Worm (Caenorhabditis elegans): Measurements from ENCODE around the gene C04A11.2.
A peak's percentile ranks its signal among the peaks of the same experiment; 100 is the strongest.

Gene C04A11.2

DNA sequence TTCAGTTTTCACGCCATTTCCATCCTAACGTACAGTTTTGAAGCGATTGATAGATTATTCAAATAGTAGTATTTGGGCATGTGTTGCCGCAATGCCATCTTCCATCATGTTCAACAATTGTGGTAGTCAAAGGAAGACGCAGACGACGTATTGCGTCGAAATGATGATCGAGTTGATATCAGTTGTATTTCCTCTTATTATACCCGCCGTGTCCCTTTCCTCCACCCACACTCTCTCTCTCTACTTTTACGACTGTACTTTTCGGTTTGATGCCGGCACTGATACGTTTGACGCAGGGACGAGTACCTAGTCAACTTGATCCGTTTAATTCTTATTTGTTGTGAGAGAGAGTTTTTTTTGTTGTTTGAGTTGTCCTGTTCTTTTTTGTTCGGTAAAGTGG lies 4.0 kb upstream of the C04A11.2 start:
- peak; percentile 37; the same call in 1 of the 2 replicates for TF ChIP-seq dox-1 (GFP tag; IDR thresholded peaks at IDR 0.05)
- TF ChIP-seq unc-62 (GFP tag; optimal IDR thresholded peaks at IDR 0.05), result no peak
- peak; percentile 11 for TF ChIP-seq tbp1 (GFP tag; optimal IDR thresholded peaks at IDR 0.05)
- no peak for TF ChIP-seq D2030.7 (GFP tag; IDR thresholded peaks at IDR 0.05)
- peak; percentile 83 for TF ChIP-seq nhr-80 (tag; optimal IDR thresholded peaks at IDR 0.05)
- TF ChIP-seq dpl-1 (GFP tag; optimal IDR thresholded peaks at IDR 0.05), result no peak
- TF ChIP-seq attf-3 (GFP tag; conservative IDR thresholded peaks at IDR 0.05), result no peak

DNA sequence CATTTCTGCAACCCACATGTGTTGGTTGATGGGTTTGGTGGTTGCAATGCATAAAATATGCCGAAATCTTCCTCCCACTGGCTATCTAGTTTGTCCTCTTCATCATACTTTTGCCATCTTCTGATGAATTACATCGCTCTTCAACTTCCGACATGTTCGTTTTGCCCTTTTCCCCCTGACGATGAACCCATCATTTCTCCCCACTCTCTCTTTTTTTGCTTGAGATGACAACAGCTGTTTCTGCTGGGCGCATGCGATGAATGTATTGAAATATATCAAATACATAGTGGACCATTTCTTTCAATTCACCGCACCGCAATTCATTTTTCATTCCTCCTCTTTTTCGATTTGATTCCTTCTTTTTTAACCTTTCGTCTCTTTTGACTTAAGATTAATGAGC lies 2.3 kb upstream of the C04A11.2 start:
- TF ChIP-seq Y53G8AR.9 (GFP tag; conservative IDR thresholded peaks at IDR 0.05) (no peak), cebp-1 (GFP tag; IDR thresholded peaks at IDR 0.05) (no peak), cebp-1 (tag; optimal IDR thresholded peaks at IDR 0.05) (peak; percentile 21), ZK185.1 (tag; optimal IDR thresholded peaks at IDR 0.05; ENCODE audit: poor library complexity, severe bottlenecking) (no peak), cebp-2 (GFP tag; IDR thresholded peaks at IDR 0.05) (no peak), mel-28 (tag; optimal IDR thresholded peaks at IDR 0.05; ENCODE audit: borderline replicate concordance) (no peak), ztf-28 (GFP tag; IDR thresholded peaks at IDR 0.05) (no peak), rec-8 (tag; optimal IDR thresholded peaks at IDR 0.05) (no peak)

DNA sequence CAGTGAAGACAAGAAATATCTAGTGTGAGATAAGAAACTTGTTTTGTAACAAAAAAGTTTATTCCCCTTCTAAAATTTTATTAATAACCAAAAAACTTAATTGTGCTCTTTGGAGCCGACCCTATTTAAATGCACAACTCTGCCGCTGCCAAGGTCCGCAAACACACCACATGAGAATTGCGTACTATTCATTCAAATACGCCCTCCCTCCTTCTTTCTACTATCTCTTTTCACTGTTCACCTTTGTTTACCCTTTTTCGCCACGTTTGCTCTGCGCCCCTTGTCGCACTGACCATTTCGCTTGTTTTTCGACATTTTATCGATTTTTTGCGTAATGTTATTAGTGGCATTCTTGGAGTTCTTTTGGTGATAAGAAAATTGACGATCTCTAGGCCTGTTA lies 1.0 kb upstream of the C04A11.2 start:
- TF ChIP-seq pha-4 (tag; optimal IDR thresholded peaks at IDR 0.05), result peak; percentile 59
- TF ChIP-seq tbp1 (GFP tag; optimal IDR thresholded peaks at IDR 0.05), result peak; percentile 3
- TF ChIP-seq F55B11.4 (tag; optimal IDR thresholded peaks at IDR 0.05; ENCODE audit: borderline replicate concordance, insufficient read depth), result no peak
- TF ChIP-seq cebp-1 (GFP tag; IDR thresholded peaks at IDR 0.05), result no peak
- TF ChIP-seq cebp-1 (tag; optimal IDR thresholded peaks at IDR 0.05), result peak; percentile 33
- TF ChIP-seq attf-5 (GFP tag; optimal IDR thresholded peaks at IDR 0.05), result peak; percentile 91
- peak; percentile 69 for TF ChIP-seq nhr-80 (tag; optimal IDR thresholded peaks at IDR 0.05)
- TF ChIP-seq sptf-2 (GFP tag; optimal IDR thresholded peaks at IDR 0.05), result no peak
- TF ChIP-seq attf-6 (GFP tag; IDR thresholded peaks at IDR 0.05), result no peak

DNA sequence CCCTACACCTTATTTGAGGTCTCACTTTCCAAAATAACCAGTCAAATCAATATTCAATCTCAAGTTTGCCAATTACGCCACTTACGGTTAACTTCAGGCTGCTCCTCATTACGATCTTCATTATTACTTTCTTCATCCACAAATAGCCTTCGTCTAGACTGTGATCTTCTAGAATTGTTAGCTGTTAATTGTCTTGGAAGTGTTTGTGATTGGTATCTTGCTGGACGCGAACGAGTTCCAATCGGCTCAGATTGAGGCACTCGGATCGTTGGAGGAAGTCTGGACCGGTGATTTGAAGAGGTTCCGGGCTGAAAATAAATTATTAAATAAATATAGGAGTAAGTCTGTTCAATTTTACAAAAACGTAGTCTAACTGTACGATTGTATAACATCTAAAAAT lies 1.8 kb downstream of the C04A11.2 start:
- TF ChIP-seq F10E7.11 (tag; optimal IDR thresholded peaks at IDR 0.05) (no peak), Y95B8A.8 (GFP tag; IDR thresholded peaks at IDR 0.05) (no peak), B0336.3 (GFP tag; IDR thresholded peaks at IDR 0.05) (no peak), dpff-1 (tag; optimal IDR thresholded peaks at IDR 0.05) (no peak), Y53G8AR.9 (GFP tag; conservative IDR thresholded peaks at IDR 0.05) (no peak), F57C9.4 (tag; optimal IDR thresholded peaks at IDR 0.05) (no peak), C17E4.6 (GFP tag; IDR thresholded peaks at IDR 0.05) (no peak), zim-3 (tag; optimal IDR thresholded peaks at IDR 0.05) (no peak), ztf-18 (tag; optimal IDR thresholded peaks at IDR 0.05) (no peak), pbrm-1 (GFP tag; IDR thresholded peaks at IDR 0.05) (no peak), unc-130 (GFP tag; optimal IDR thresholded peaks at IDR 0.05) (no peak), rpc-1 (optimal IDR thresholded peaks at IDR 0.05) (no peak), rpc-1 (tag; optimal IDR thresholded peaks at IDR 0.05) (no peak), ztf-22 (GFP tag; optimal IDR thresholded peaks at IDR 0.05) (no peak), egrh-3 (GFP tag; IDR thresholded peaks at IDR 0.05) (no peak), chd-7 (tag; optimal IDR thresholded peaks at IDR 0.05) (no peak), ztf-3 (GFP tag; optimal IDR thresholded peaks at IDR 0.05) (no peak), aptf-3 (GFP tag; IDR thresholded peaks at IDR 0.05) (no peak), him-1 (tag; optimal IDR thresholded peaks at IDR 0.05) (no peak), ama-1 (optimal IDR thresholded peaks at IDR 0.05) (no peak), ama-1 (GFP tag; optimal IDR thresholded peaks at IDR 0.05) (no peak), ceh-40 (GFP tag; IDR thresholded peaks at IDR 0.05) (no peak)
